Worm (Caenorhabditis elegans) whole organism, late embryonic: ENCODE data around the gene R02F11.10.

Experiments
- K09A11.1 ChIP-seq: sonication (generic microtip); optimal IDR thresholded peaks from 2 replicates; lab custom pipeline; 2017; ENCODE audit warnings: antibody characterized with exemption, mild to moderate bottlenecking, missing genetic modification characterization, missing compliant biosample characterization; ENCODE audit not compliant: insufficient read depth
- T23F11.4 ChIP-seq: fragments of 200-800 bp; sonication (Bioruptor generic); optimal IDR thresholded peaks from 2 replicates; lab custom pipeline; 2018; ENCODE audit warnings: mild to moderate bottlenecking, missing genetic modification characterization, missing compliant biosample characterization
- Y22D7AL.16 ChIP-seq: sonication (generic microtip); optimal IDR thresholded peaks from 2 replicates; lab custom pipeline; 2016; ENCODE audit warnings: missing genetic modification characterization, missing compliant biosample characterization
- ama-1 ChIP-seq: fragments of 150-350 bp; optimal IDR thresholded peaks from 2 replicates; lab custom pipeline; 2014
- ceh-14 ChIP-seq: sonication (generic microtip); optimal IDR thresholded peaks from 2 replicates; lab custom pipeline; 2016; ENCODE audit warnings: missing genotype, missing genetic modification characterization, missing compliant biosample characterization
- ceh-22 ChIP-seq: sonication (generic microtip); optimal IDR thresholded peaks from 2 replicates; lab custom pipeline; 2017; ENCODE audit warnings: missing biosample characterization, missing genetic modification characterization
- ceh-48 ChIP-seq: sonication (generic microtip); optimal IDR thresholded peaks from 2 replicates; lab custom pipeline; 2016; ENCODE audit warnings: missing genetic modification characterization, inconsistent platforms, missing compliant biosample characterization
- ceh-9 ChIP-seq: sonication (generic microtip); optimal IDR thresholded peaks from 2 replicates; lab custom pipeline; 2016; ENCODE audit warnings: mild to moderate bottlenecking, missing genetic modification characterization, inconsistent platforms, missing compliant biosample characterization
- che-1 ChIP-seq: sonication (generic microtip); optimal IDR thresholded peaks from 2 replicates; lab custom pipeline; 2016; ENCODE audit warnings: mild to moderate bottlenecking, missing genetic modification characterization, missing compliant biosample characterization
- dmd-4 ChIP-seq: sonication (generic microtip); optimal IDR thresholded peaks from 2 replicates; lab custom pipeline; 2016; ENCODE audit warnings: borderline replicate concordance, missing genetic modification characterization, missing compliant biosample characterization
- dve-1 ChIP-seq: sonication (generic microtip); optimal IDR thresholded peaks from 2 replicates; lab custom pipeline; 2017; ENCODE audit warnings: antibody characterized with exemption, mild to moderate bottlenecking, missing genetic modification characterization, missing compliant biosample characterization
- elt-2 ChIP-seq: sonication (generic microtip); optimal IDR thresholded peaks from 2 replicates; lab custom pipeline; 2016; ENCODE audit warnings: missing genetic modification reagents, missing genetic modification characterization, missing compliant biosample characterization
- ets-4 ChIP-seq: sonication (generic microtip); optimal IDR thresholded peaks from 2 replicates; lab custom pipeline; 2016; ENCODE audit warnings: missing genetic modification characterization, missing compliant biosample characterization
- fkh-10 ChIP-seq: fragments of 150-350 bp; optimal IDR thresholded peaks from 2 replicates; lab custom pipeline; 2014; ENCODE audit warnings: missing biosample characterization, missing genetic modification reagents, missing genetic modification characterization
- hlh-13 ChIP-seq: fragments of 200-800 bp; sonication (Bioruptor generic); optimal IDR thresholded peaks from 2 replicates; lab custom pipeline; 2018; ENCODE audit warnings: mild to moderate bottlenecking, missing genetic modification characterization, missing compliant biosample characterization
- hlh-15 ChIP-seq: sonication (generic microtip); optimal IDR thresholded peaks from 2 replicates; lab custom pipeline; 2016; ENCODE audit warnings: missing genetic modification characterization, missing compliant biosample characterization
- hlh-6 ChIP-seq: sonication (generic microtip); optimal IDR thresholded peaks from 2 replicates; lab custom pipeline; 2016; ENCODE audit warnings: missing genotype, missing genetic modification characterization, missing compliant biosample characterization
- madf-2 ChIP-seq: sonication (generic microtip); optimal IDR thresholded peaks from 2 replicates; lab custom pipeline; 2017; ENCODE audit warnings: missing genetic modification characterization, missing compliant biosample characterization
- nfya-1 ChIP-seq: sonication (generic microtip); optimal IDR thresholded peaks from 2 replicates; lab custom pipeline; 2017; ENCODE audit warnings: missing genetic modification characterization, mild to moderate bottlenecking, missing compliant biosample characterization, antibody characterized with exemption, moderate library complexity
- nhr-232 ChIP-seq: sonication (generic microtip); optimal IDR thresholded peaks from 2 replicates; lab custom pipeline; 2016; ENCODE audit warnings: missing genetic modification characterization, missing compliant biosample characterization
- pag-3 ChIP-seq: sonication (generic microtip); optimal IDR thresholded peaks from 2 replicates; lab custom pipeline; 2016; ENCODE audit warnings: missing compliant biosample characterization, missing genetic modification characterization, borderline replicate concordance
- pat-9 ChIP-seq: fragments of 200-800 bp; sonication (Bioruptor generic); optimal IDR thresholded peaks from 2 replicates; lab custom pipeline; 2018; ENCODE audit warnings: mild to moderate bottlenecking, missing genetic modification characterization, moderate library complexity, missing compliant biosample characterization
- pros-1 ChIP-seq: fragments of 150-350 bp; optimal IDR thresholded peaks from 2 replicates; lab custom pipeline; 2014; ENCODE audit warnings: missing biosample characterization, missing genetic modification reagents, missing genetic modification characterization
- ref-2 ChIP-seq: sonication (generic microtip); optimal IDR thresholded peaks from 2 replicates; lab custom pipeline; 2016; ENCODE audit warnings: missing genetic modification characterization, missing compliant biosample characterization
- rnt-1 ChIP-seq: sonication (generic microtip); optimal IDR thresholded peaks from 2 replicates; lab custom pipeline; 2016; ENCODE audit warnings: missing genetic modification characterization, missing compliant biosample characterization
- sox-2 ChIP-seq: fragments of 200-800 bp; sonication (Bioruptor generic); IDR thresholded peaks from 2 replicates; pipeline ENCODE4 v1.3.6; 2022; ENCODE audit warnings: missing genetic modification reagents, missing genetic modification characterization, missing compliant biosample characterization
- sox-4 ChIP-seq: sonication (generic microtip); optimal IDR thresholded peaks from 2 replicates; lab custom pipeline; 2017; ENCODE audit warnings: mild to moderate bottlenecking, missing genetic modification characterization, inconsistent platforms, missing compliant biosample characterization
- tbx-2 ChIP-seq: sonication (generic microtip); optimal IDR thresholded peaks from 2 replicates; lab custom pipeline; 2016; ENCODE audit warnings: missing genetic modification characterization, missing compliant biosample characterization
- tbx-7 ChIP-seq: sonication (generic microtip); optimal IDR thresholded peaks from 2 replicates; lab custom pipeline; 2016; ENCODE audit warnings: missing genotype, missing genetic modification characterization, missing compliant biosample characterization
- unc-3 ChIP-seq, 2 experiments: fragments of 200-800 bp in 1 of 2; sonication (Bioruptor generic) in 1 of 2; sonication (generic microtip) in 1 of 2; conservative IDR thresholded peaks in 1 of 2; optimal IDR thresholded peaks in 1 of 2; 2 replicates each; pipeline versions ENCODE4 v1.3.6 to Lab custom; 2016 to 2022; ENCODE audit warnings: missing compliant biosample characterization in 2 of 2, missing genetic modification characterization in 2 of 2, missing genetic modification reagents in 1 of 2
- unc-55 ChIP-seq: sonication (generic microtip); optimal IDR thresholded peaks from 2 replicates; lab custom pipeline; 2017; ENCODE audit warnings: missing biosample characterization, missing genetic modification reagents, missing genetic modification characterization
- unc-86 ChIP-seq: sonication (generic microtip); optimal IDR thresholded peaks from 2 replicates; lab custom pipeline; 2016; ENCODE audit warnings: missing genetic modification characterization, missing compliant biosample characterization
- zip-5 ChIP-seq: sonication (generic microtip); optimal IDR thresholded peaks from 2 replicates; lab custom pipeline; 2016; ENCODE audit warnings: missing genetic modification characterization, missing compliant biosample characterization
- ztf-16 ChIP-seq: sonication (generic microtip); optimal IDR thresholded peaks from 2 replicates; lab custom pipeline; 2017; ENCODE audit warnings: missing genetic modification characterization, missing compliant biosample characterization

R02F11.10 gene

DNA sequence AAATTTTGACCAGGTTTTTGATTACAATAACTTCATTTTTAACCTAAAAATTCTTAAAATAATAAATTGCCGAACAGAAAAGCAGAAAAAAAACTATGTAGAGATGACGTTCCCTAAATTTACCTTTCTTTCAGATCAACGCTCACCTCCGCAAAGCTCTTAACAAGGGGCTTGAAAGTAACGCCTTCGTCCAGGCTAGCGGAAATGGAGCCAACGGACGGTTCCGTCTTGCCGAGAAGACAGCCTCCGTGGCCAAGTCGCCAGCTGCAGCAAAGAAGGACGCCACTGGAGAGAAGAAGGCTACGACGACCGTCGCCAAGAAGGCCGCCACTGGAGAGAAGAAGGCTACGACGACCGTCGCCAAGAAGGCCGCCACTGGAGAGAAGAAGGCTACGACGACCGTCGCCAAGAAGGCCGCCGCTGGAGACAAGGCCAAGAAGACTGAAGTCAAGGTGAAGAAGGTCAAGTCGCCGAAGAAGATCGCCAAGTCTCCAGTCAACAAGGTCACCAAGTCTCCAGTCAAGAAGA, 34.2 kb upstream of the R02F11.10 start:
- no peak for TF ChIP-seq elt-2
- no peak for TF ChIP-seq T23F11.4 (GFP tag; lab: Kevin White, UChicago)
- TF ChIP-seq che-1 (tag; lab: Kevin White, UChicago), result no peak
- no peak for TF ChIP-seq dmd-4
- no peak for TF ChIP-seq sox-4 (tag; lab: Kevin White, UChicago)
- no peak for TF ChIP-seq zip-5 (tag; lab: Kevin White, UChicago)
- no peak for TF ChIP-seq fkh-10 (GFP tag; lab: Kevin White, UChicago)
- no peak for TF ChIP-seq nhr-232
- no peak for TF ChIP-seq pros-1 (tag; lab: Kevin White, UChicago)
- TF ChIP-seq ama-1, result no peak
- no peak for TF ChIP-seq hlh-6 (tag; lab: Kevin White, UChicago)
- TF ChIP-seq ztf-16, result no peak
- TF ChIP-seq K09A11.1 (tag; lab: Kevin White, UChicago), result no peak
- TF ChIP-seq ceh-22 (tag; lab: Kevin White, UChicago), result no peak
- TF ChIP-seq tbx-7 (tag; lab: Kevin White, UChicago), result no peak
- no peak for TF ChIP-seq dve-1 (tag; lab: Kevin White, UChicago)
- no peak for TF ChIP-seq ceh-48

DNA sequence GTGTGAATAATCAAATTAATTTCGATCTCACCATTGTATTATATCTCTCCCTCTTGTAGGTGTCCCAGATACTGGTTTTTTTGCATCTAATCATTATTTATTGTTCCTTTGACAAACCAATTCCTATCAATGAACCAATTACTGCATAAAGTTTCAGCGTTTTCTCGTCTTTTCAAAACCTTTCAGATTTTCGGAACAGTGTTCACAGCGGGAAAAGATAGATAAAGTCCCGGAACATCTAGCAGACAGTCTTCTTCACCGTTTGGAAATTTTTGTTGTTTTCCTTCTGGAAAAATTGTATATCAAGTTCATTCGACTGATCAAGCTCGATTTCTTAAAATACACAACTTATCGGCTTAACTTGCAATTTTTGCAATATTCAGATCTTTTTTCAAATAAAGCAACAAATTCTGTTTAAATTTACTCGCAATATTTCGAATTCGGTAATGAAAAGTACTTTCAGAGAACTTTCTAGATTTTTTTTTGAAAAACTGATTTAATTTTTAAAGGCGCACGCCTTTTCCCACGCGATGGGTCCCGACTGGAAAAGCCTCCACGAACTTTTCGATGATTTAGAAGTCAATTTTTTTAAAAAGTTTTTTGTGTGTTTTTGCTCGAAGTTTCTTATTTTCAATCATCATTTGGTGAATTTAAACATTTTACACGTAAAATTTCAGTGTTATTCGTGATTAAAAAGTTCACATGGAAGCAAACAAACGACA, 33.5 kb upstream of the R02F11.10 start, which contains the start of gene pgl-3:
TSS of gene pgl-3 (plus strand) at position 672 of the 722 bp plus-strand sequence.
- TF ChIP-seq hlh-15 (tag; lab: Kevin White, UChicago) (no peak), tbx-2 (tag; lab: Kevin White, UChicago) (no peak), ref-2 (no peak), unc-55 (GFP tag; lab: Kevin White, UChicago) (no peak), pag-3 (tag; lab: Kevin White, UChicago) (no peak), unc-86 (tag; lab: Kevin White, UChicago) (no peak), che-1 (tag; lab: Kevin White, UChicago) (no peak)

DNA sequence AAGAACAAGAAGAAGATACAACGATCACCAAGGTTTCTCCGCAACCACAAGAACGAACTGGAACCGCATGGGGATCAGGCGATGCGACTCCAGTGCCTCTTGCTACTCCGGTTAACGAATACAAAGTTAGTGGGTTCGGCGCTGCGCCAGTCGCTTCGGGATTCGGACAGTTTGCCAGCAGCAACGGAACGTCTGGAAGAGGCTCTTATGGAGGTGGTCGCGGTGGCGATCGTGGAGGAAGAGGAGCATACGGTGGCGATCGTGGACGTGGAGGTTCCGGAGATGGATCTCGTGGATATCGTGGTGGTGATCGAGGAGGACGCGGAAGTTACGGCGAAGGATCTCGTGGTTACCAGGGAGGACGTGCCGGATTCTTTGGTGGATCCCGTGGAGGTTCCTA, 30.9 kb upstream of the R02F11.10 start:
- TF ChIP-seq madf-2, result no peak
- no peak for TF ChIP-seq rnt-1 (tag; lab: Kevin White, UChicago)
- no peak for TF ChIP-seq pat-9 (tag; lab: Kevin White, UChicago)
- TF ChIP-seq ceh-22 (tag; lab: Kevin White, UChicago), result no peak
- TF ChIP-seq sox-2 (GFP tag; lab: Robert Waterston, UW), result no peak

DNA sequence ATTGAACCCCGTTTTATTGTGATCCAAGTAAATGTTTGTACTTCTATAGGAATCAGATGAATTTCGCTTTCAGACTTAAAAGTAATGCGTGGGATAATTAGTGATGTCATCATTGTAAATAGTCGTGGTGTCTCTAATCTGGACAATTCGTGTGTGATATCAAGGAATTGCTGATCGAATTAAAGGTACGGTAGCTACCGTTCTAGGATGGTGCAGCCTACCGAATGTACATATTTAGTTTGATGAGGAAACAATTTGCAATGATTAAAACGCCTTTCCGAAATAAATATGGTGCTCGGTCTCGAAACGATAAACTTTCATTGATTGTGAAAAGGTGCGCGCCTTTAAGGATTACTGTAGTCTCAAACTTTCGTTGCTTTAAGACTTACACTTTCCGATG, 30.4 kb upstream of the R02F11.10 start:
- TF ChIP-seq unc-3 (GFP tag; conservative IDR thresholded peaks at IDR 0.05; lab: Robert Waterston, UW) (no peak), unc-3 (tag; optimal IDR thresholded peaks at IDR 0.05; lab: Kevin White, UChicago) (no peak), nhr-232 (no peak), ceh-9 (tag; lab: Kevin White, UChicago) (no peak), T23F11.4 (GFP tag; lab: Kevin White, UChicago) (no peak), hlh-15 (tag; lab: Kevin White, UChicago) (no peak), hlh-13 (GFP tag; lab: Kevin White, UChicago) (no peak), hlh-6 (tag; lab: Kevin White, UChicago) (no peak), dve-1 (tag; lab: Kevin White, UChicago) (no peak), ama-1 (no peak), ceh-22 (tag; lab: Kevin White, UChicago) (no peak), ets-4 (tag; lab: Kevin White, UChicago) (no peak), nfya-1 (no peak), Y22D7AL.16 (no peak), ceh-14 (tag; lab: Kevin White, UChicago) (no peak)
- TF ChIP-seq, all 69 proteins: peak for 0
